Fruit fly (Drosophila melanogaster): Measurements from ENCODE around the gene Nfs1.

Nfs1 gene

dm6 chr2L:12011682-12012655 lies 12.5 kb downstream of the Nfs1 start (continued):
- peak; percentile 54 for TF ChIP-seq schlank (tag; optimal IDR thresholded peaks at IDR 0.05)
- no peak for TF ChIP-seq knrl (GFP tag; IDR thresholded peaks at IDR 0.05; ENCODE audit: partially characterized antibody)
- TF ChIP-seq CG4424 (GFP tag; optimal IDR thresholded peaks at IDR 0.05): peak; percentile 70
- TF ChIP-seq CG30403 (GFP tag; optimal IDR thresholded peaks at IDR 0.05): peak; percentile 72
- TF ChIP-seq CG7786 (GFP tag; optimal IDR thresholded peaks at IDR 0.05): peak; percentile 75
- peak; percentile 75 for TF ChIP-seq bcd (GFP tag; optimal IDR thresholded peaks at IDR 0.05)
- peak; percentile 72 for TF ChIP-seq dmrt99B (tag; optimal IDR thresholded peaks at IDR 0.05)
- TF ChIP-seq Poxn (GFP tag; IDR thresholded peaks at IDR 0.05): no peak
- TF ChIP-seq ase (GFP tag; IDR thresholded peaks at IDR 0.05): no peak
- TF ChIP-seq CG6791 (GFP tag; IDR thresholded peaks at IDR 0.05; ENCODE audit: partially characterized antibody): no peak
- peak; percentile 56 for TF ChIP-seq CG8089 (GFP tag; optimal IDR thresholded peaks at IDR 0.05)
- peak; percentile 66 for TF ChIP-seq ATbp (GFP tag; optimal IDR thresholded peaks at IDR 0.05)
- TF ChIP-seq Stat92E (GFP tag; optimal IDR thresholded peaks at IDR 0.05): peak in 1 of 3 experiments; percentile 74
- TF ChIP-seq cwo (GFP tag; optimal IDR thresholded peaks at IDR 0.05): peak; percentile 89
- TF ChIP-seq Blimp-1 (GFP tag; optimal IDR thresholded peaks at IDR 0.05): peak; percentile 75
- no peak for TF ChIP-seq CG4730 (GFP tag; IDR thresholded peaks at IDR 0.05)
- TF ChIP-seq danr (GFP tag; IDR thresholded peaks at IDR 0.05): no peak
- TF ChIP-seq CG4328 (GFP tag; optimal IDR thresholded peaks at IDR 0.05): peak; percentile 68
- peak; percentile 99 for TF ChIP-seq kni (GFP tag; optimal IDR thresholded peaks at IDR 0.05)
- TF ChIP-seq CG17568 (GFP tag; optimal IDR thresholded peaks at IDR 0.05): peak; percentile 45
- TF ChIP-seq CG7271 (tag; optimal IDR thresholded peaks at IDR 0.05): peak; percentile 30
- TF ChIP-seq Doc2 (GFP tag; IDR thresholded peaks at IDR 0.05): no peak
- no peak for TF ChIP-seq amos (GFP tag; IDR thresholded peaks at IDR 0.05; ENCODE audit: partially characterized antibody)
- peak; percentile 100 for TF ChIP-seq kah (GFP tag; optimal IDR thresholded peaks at IDR 0.05)
- TF ChIP-seq CG2875 (GFP tag; optimal IDR thresholded peaks at IDR 0.05): peak; percentile 28
- peak; percentile 5 for TF ChIP-seq CG15011 (GFP tag; optimal IDR thresholded peaks at IDR 0.05)
- peak; percentile 80 for TF ChIP-seq CG2712 (tag; optimal IDR thresholded peaks at IDR 0.05)
- no peak for TF ChIP-seq luna (GFP tag; optimal IDR thresholded peaks at IDR 0.05)
- peak; percentile 85 for TF ChIP-seq her (GFP tag; optimal IDR thresholded peaks at IDR 0.05)
- TF ChIP-seq Hr51 (GFP tag; optimal IDR thresholded peaks at IDR 0.05): peak; percentile 72 to 77
- TF ChIP-seq D19B (GFP tag; optimal IDR thresholded peaks at IDR 0.05): peak; percentile 66
- TF ChIP-seq MTF-1 (GFP tag; optimal IDR thresholded peaks at IDR 0.05; ENCODE audit: borderline replicate concordance): peak; percentile 86
- TF ChIP-seq Sox102F (GFP tag; optimal IDR thresholded peaks at IDR 0.05): peak; percentile 57
- TF ChIP-seq CG6175 (GFP tag; IDR thresholded peaks at IDR 0.05): no peak
- peak; percentile 84 for TF ChIP-seq dm (GFP tag; optimal IDR thresholded peaks at IDR 0.05)
- peak; percentile 47 for TF ChIP-seq CG1647 (GFP tag; optimal IDR thresholded peaks at IDR 0.05)
- TF ChIP-seq CG11456 (GFP tag; IDR thresholded peaks at IDR 0.05): no peak
- peak; percentile 29 for TF ChIP-seq CG8388 (GFP tag; optimal IDR thresholded peaks at IDR 0.05)
- peak; percentile 4 for TF ChIP-seq CG12236 (GFP tag; optimal IDR thresholded peaks at IDR 0.05)
- peak; percentile 91 for TF ChIP-seq CG33213 (GFP tag; optimal IDR thresholded peaks at IDR 0.05)
- peak in 1 of 2 experiments; percentile 98 for TF ChIP-seq tll (GFP tag; optimal IDR thresholded peaks at IDR 0.05)
- peak; percentile 58 for TF ChIP-seq Six4 (GFP tag; optimal IDR thresholded peaks at IDR 0.05)
- TF ChIP-seq Mrtf (GFP tag; IDR thresholded peaks at IDR 0.05): no peak
- TF ChIP-seq CG42726 (GFP tag; IDR thresholded peaks at IDR 0.05; ENCODE audit: partially characterized antibody): no peak
- no peak for TF ChIP-seq CG7963 (GFP tag; IDR thresholded peaks at IDR 0.05; ENCODE audit: partially characterized antibody)
- peak; percentile 70 for TF ChIP-seq CG12155 (GFP tag; optimal IDR thresholded peaks at IDR 0.05)
- TF ChIP-seq Drgx (GFP tag; IDR thresholded peaks at IDR 0.05): no peak

Data from whole organism, embryonic.